Fruit fly (Drosophila melanogaster) whole organism, embryonic: ENCODE measurements around the gene Glut4EF.

Experiments
- Ada2b ChIP-seq: fragments of 200-800 bp; sonication (Bioruptor generic); IDR thresholded peaks from 2 replicates; pipeline ENCODE4 v1.3.6; 2022; ENCODE audit warnings: missing biosample characterization, missing genetic modification characterization
- Asciz ChIP-seq: fragments of 200-800 bp; sonication (Bioruptor generic); optimal IDR thresholded peaks from 2 replicates; lab custom pipeline; 2017; ENCODE audit warnings: missing biosample characterization, mild to moderate bottlenecking, missing genetic modification characterization, missing genetic modification reagents
- Atf3 ChIP-seq: fragments of 200-800 bp; sonication (Bioruptor generic); optimal IDR thresholded peaks from 3 replicates; lab custom pipeline; 2016; ENCODE audit warnings: missing biosample characterization, missing genetic modification characterization
- CG10431 ChIP-seq: fragments of 200-800 bp; sonication (Bioruptor generic); optimal IDR thresholded peaks from 3 replicates; lab custom pipeline; 2018; ENCODE audit warnings: missing biosample characterization, mild to moderate bottlenecking, missing genetic modification characterization
- CG11504 ChIP-seq: fragments of 200-800 bp; sonication (Bioruptor generic); optimal IDR thresholded peaks from 3 replicates; lab custom pipeline; 2019; ENCODE audit warnings: missing biosample characterization, mild to moderate bottlenecking, missing genetic modification characterization, moderate library complexity
- CG12391 ChIP-seq: fragments of 200-800 bp; sonication (Bioruptor generic); optimal IDR thresholded peaks from 3 replicates; lab custom pipeline; 2018; ENCODE audit warnings: missing biosample characterization, mild to moderate bottlenecking, missing genetic modification characterization, moderate library complexity
- CG15269 ChIP-seq: fragments of 200-800 bp; sonication (Bioruptor generic); optimal IDR thresholded peaks from 2 replicates; lab custom pipeline; 2018; ENCODE audit warnings: missing biosample characterization, mild to moderate bottlenecking, missing genetic modification characterization, moderate library complexity
- CG1602 ChIP-seq: fragments of 200-800 bp; sonication (Bioruptor generic); optimal IDR thresholded peaks from 3 replicates; lab custom pipeline; 2016; ENCODE audit warnings: missing biosample characterization, missing genetic modification characterization
- CG1603 ChIP-seq: fragments of 200-800 bp; sonication (Bioruptor generic); optimal IDR thresholded peaks from 2 replicates; lab custom pipeline; 2019; ENCODE audit warnings: missing biosample characterization, mild to moderate bottlenecking, missing genetic modification characterization, moderate library complexity
- CG16863 ChIP-seq: fragments of 200-800 bp; sonication (Bioruptor generic); optimal IDR thresholded peaks from 3 replicates; lab custom pipeline; 2016; ENCODE audit warnings: missing biosample characterization, missing genetic modification characterization
- CG17359 ChIP-seq: fragments of 200-800 bp; sonication (Bioruptor generic); optimal IDR thresholded peaks from 3 replicates; lab custom pipeline; 2018; ENCODE audit warnings: missing biosample characterization, mild to moderate bottlenecking, missing genetic modification characterization, moderate library complexity
- CG17385 ChIP-seq: fragments of 200-800 bp; sonication (Bioruptor generic); optimal IDR thresholded peaks from 3 replicates; lab custom pipeline; 2018; ENCODE audit warnings: missing biosample characterization, mild to moderate bottlenecking, missing genetic modification characterization
- CG30403 ChIP-seq: fragments of 200-800 bp; sonication (Bioruptor generic); optimal IDR thresholded peaks from 3 replicates; lab custom pipeline; 2016; ENCODE audit warnings: missing biosample characterization, missing genetic modification characterization
- CG3065 ChIP-seq: fragments of 200-800 bp; sonication (Bioruptor generic); optimal IDR thresholded peaks from 2 replicates; lab custom pipeline; 2016; ENCODE audit warnings: missing biosample characterization, missing genetic modification characterization
- CG32767 ChIP-seq: fragments of 200-800 bp; sonication (Bioruptor generic); IDR thresholded peaks from 2 replicates; pipeline ENCODE4 v1.3.6; 2022; ENCODE audit warnings: missing biosample characterization, missing genetic modification characterization
- CG4730 ChIP-seq: fragments of 200-800 bp; sonication (Bioruptor generic); IDR thresholded peaks from 2 replicates; pipeline ENCODE4 v1.3.6; 2022; ENCODE audit warnings: missing biosample characterization, missing genetic modification characterization
- CG8388 ChIP-seq: fragments of 200-800 bp; sonication (Bioruptor generic); optimal IDR thresholded peaks from 2 replicates; lab custom pipeline; 2019; ENCODE audit warnings: missing biosample characterization, mild to moderate bottlenecking, missing genetic modification characterization, moderate library complexity
- CG9932 ChIP-seq: fragments of 200-800 bp; sonication (Bioruptor generic); IDR thresholded peaks from 2 replicates; pipeline ENCODE4 v1.3.6; 2022; ENCODE audit warnings: missing biosample characterization, missing genetic modification characterization
- CHES-1-like ChIP-seq: fragments of 200-800 bp; sonication (Bioruptor generic); optimal IDR thresholded peaks from 2 replicates; lab custom pipeline; 2016; ENCODE audit warnings: missing biosample characterization, missing genetic modification characterization
- CTCF ChIP-seq: fragments of 200-800 bp; sonication (Bioruptor generic); optimal IDR thresholded peaks from 2 replicates; lab custom pipeline; 2017; ENCODE audit warnings: missing biosample characterization, mild to moderate bottlenecking, missing genetic modification characterization, moderate library complexity
- Chrac-16 ChIP-seq: fragments of 200-800 bp; sonication (Bioruptor generic); optimal IDR thresholded peaks from 3 replicates; lab custom pipeline; 2016; ENCODE audit warnings: missing biosample characterization, missing genetic modification characterization
- CrebB ChIP-seq: fragments of 200-800 bp; sonication (Bioruptor generic); optimal IDR thresholded peaks from 3 replicates; lab custom pipeline; 2018; ENCODE audit warnings: missing biosample characterization, mild to moderate bottlenecking, missing genetic modification characterization
- Doc3 ChIP-seq: fragments of 200-800 bp; sonication (Bioruptor generic); IDR thresholded peaks from 3 replicates; pipeline ENCODE4 v1.3.6; 2022; ENCODE audit warnings: missing biosample characterization, missing genetic modification characterization; ENCODE audit not compliant: partially characterized antibody
- Drgx ChIP-seq: fragments of 200-800 bp; sonication (Bioruptor generic); IDR thresholded peaks from 2 replicates; pipeline ENCODE4 v1.3.6; 2022; ENCODE audit warnings: missing biosample characterization, missing genetic modification characterization
- Ets65A ChIP-seq: fragments of 200-800 bp; sonication (Bioruptor generic); peaks from one replicate; lab custom pipeline; 2016; ENCODE audit warnings: missing biosample characterization, missing genetic modification characterization
- GATAe ChIP-seq: fragments of 200-800 bp; sonication (Bioruptor generic); conservative IDR thresholded peaks from 2 replicates; pipeline ENCODE4 v1.3.6; 2022; ENCODE audit warnings: missing biosample characterization, missing genetic modification characterization
- Med ChIP-seq: fragments of 200-800 bp; sonication (Bioruptor generic); peaks from one replicate; lab custom pipeline; 2016; ENCODE audit warnings: missing biosample characterization, missing genetic modification characterization, mild to moderate bottlenecking, inconsistent platforms, moderate library complexity
- Oli ChIP-seq: fragments of 200-800 bp; sonication (Bioruptor generic); optimal IDR thresholded peaks from 2 replicates; lab custom pipeline; 2018; ENCODE audit warnings: missing biosample characterization, mild to moderate bottlenecking, missing genetic modification characterization, moderate library complexity
- Sox102F ChIP-seq: fragments of 200-800 bp; sonication (Bioruptor generic); optimal IDR thresholded peaks from 2 replicates; lab custom pipeline; 2018; ENCODE audit warnings: missing biosample characterization, mild to moderate bottlenecking, missing genetic modification characterization, moderate library complexity
- Sry-δ ChIP-seq: fragments of 200-800 bp; sonication (Bioruptor generic); optimal IDR thresholded peaks from 2 replicates; lab custom pipeline; 2016; ENCODE audit warnings: missing biosample characterization, missing genetic modification characterization
- Ssrp ChIP-seq: fragments of 200-800 bp; sonication (Bioruptor generic); optimal IDR thresholded peaks from 2 replicates; lab custom pipeline; 2018; ENCODE audit warnings: missing biosample characterization, mild to moderate bottlenecking, missing genetic modification characterization, moderate library complexity
- Stat92E ChIP-seq, 3 experiments: fragments of >200 bp in 2 of 3; fragments of 200-800 bp in 1 of 3; sonication (Bioruptor generic) in 1 of 3; optimal IDR thresholded peaks; 2 replicates each; lab custom pipeline; 2017 to 2019; ENCODE audit warnings: missing biosample characterization in 3 of 3, missing genetic modification characterization in 3 of 3, mild to moderate bottlenecking in 1 of 3, moderate library complexity in 1 of 3
- bsh ChIP-seq, 2 experiments: fragments of 200-800 bp; sonication (Bioruptor generic); optimal IDR thresholded peaks; 2 replicates each; lab custom pipeline; 2017 to 2018; ENCODE audit warnings: mild to moderate bottlenecking in 2 of 2, missing biosample characterization in 2 of 2, missing genetic modification characterization in 2 of 2, moderate library complexity in 1 of 2
- dmrt99B ChIP-seq: fragments of 200-800 bp; sonication (Bioruptor generic); optimal IDR thresholded peaks from 2 replicates; lab custom pipeline; 2018; ENCODE audit warnings: missing biosample characterization, mild to moderate bottlenecking, missing genetic modification characterization, moderate library complexity
- fru ChIP-seq: fragments of >200 bp; optimal IDR thresholded peaks from 2 replicates; lab custom pipeline; 2017
- gcm ChIP-seq: fragments of 200-800 bp; sonication (Bioruptor generic); optimal IDR thresholded peaks from 2 replicates; lab custom pipeline; 2019; ENCODE audit warnings: missing biosample characterization, mild to moderate bottlenecking, missing genetic modification characterization, moderate library complexity
- gem ChIP-seq: fragments of 200-800 bp; sonication (Bioruptor generic); optimal IDR thresholded peaks from 2 replicates; lab custom pipeline; 2019; ENCODE audit warnings: missing biosample characterization, mild to moderate bottlenecking, missing genetic modification characterization, moderate library complexity
- gfzf ChIP-seq: fragments of 200-800 bp; sonication (Bioruptor generic); optimal IDR thresholded peaks from 2 replicates; lab custom pipeline; 2016; ENCODE audit warnings: missing biosample characterization, mild to moderate bottlenecking, missing genetic modification characterization, moderate library complexity
- hkb ChIP-seq, 2 experiments: fragments of 200-800 bp in 1 of 2; fragments of >200 bp in 1 of 2; sonication (Bioruptor generic) in 1 of 2; IDR thresholded peaks in 1 of 2; optimal IDR thresholded peaks in 1 of 2; 2 replicates each; pipeline versions ENCODE4 v1.3.6 to Lab custom; 2017 to 2022; ENCODE audit warnings: missing biosample characterization in 1 of 2, missing genetic modification characterization in 1 of 2
- mirr ChIP-seq: fragments of 200-800 bp; sonication (Bioruptor generic); optimal IDR thresholded peaks from 3 replicates; lab custom pipeline; 2018; ENCODE audit warnings: missing biosample characterization, mild to moderate bottlenecking, missing genetic modification characterization
- nmo ChIP-seq: fragments of 200-800 bp; sonication (Bioruptor generic); optimal IDR thresholded peaks from 2 replicates; lab custom pipeline; 2018; ENCODE audit warnings: missing biosample characterization, mild to moderate bottlenecking, missing genetic modification characterization, moderate library complexity
- pan ChIP-seq, 4 experiments: fragments of >200 bp in 3 of 4; fragments of 200-800 bp in 1 of 4; sonication (Bioruptor generic) in 1 of 4; optimal IDR thresholded peaks in 3 of 4; IDR thresholded peaks in 1 of 4; 2 replicates each; pipeline versions ENCODE4 v1.3.6 to Lab custom; 2017 to 2022; ENCODE audit warnings: missing biosample characterization in 2 of 4, missing genetic modification characterization in 2 of 4, mixed read lengths in 1 of 4
- repo ChIP-seq: fragments of 200-800 bp; sonication (Bioruptor generic); optimal IDR thresholded peaks from 2 replicates; lab custom pipeline; 2016; ENCODE audit warnings: missing biosample characterization, missing genetic modification characterization
- sens ChIP-seq: fragments of 200-800 bp; sonication (Bioruptor generic); peaks from one replicate; lab custom pipeline; 2016; ENCODE audit warnings: missing biosample characterization, missing genetic modification characterization
- sr ChIP-seq: fragments of 200-800 bp; sonication (Bioruptor generic); IDR thresholded peaks from 3 replicates; pipeline ENCODE4 v1.3.6; 2022; ENCODE audit warnings: missing biosample characterization, missing genetic modification characterization
- tio ChIP-seq: fragments of 200-800 bp; sonication (Bioruptor generic); optimal IDR thresholded peaks from 2 replicates; lab custom pipeline; 2017; ENCODE audit warnings: missing biosample characterization, missing genetic modification characterization, inconsistent platforms
- vvl ChIP-seq: fragments of 200-800 bp; sonication (Bioruptor generic); IDR thresholded peaks from 2 replicates; pipeline ENCODE4 v1.3.6; 2022; ENCODE audit warnings: missing biosample characterization, missing genetic modification characterization
- wor ChIP-seq: fragments of 200-800 bp; sonication (Bioruptor generic); IDR thresholded peaks from 2 replicates; pipeline ENCODE4 v1.3.6; 2022; ENCODE audit warnings: missing biosample characterization, missing genetic modification characterization

Glut4EF gene

dm6 chr3R:9918830-9919229 is 44.3 kb downstream of the Glut4EF start (continued):
- no peak for TF ChIP-seq Sry-δ (GFP tag; lab: Kevin White, UChicago)
- no peak for TF ChIP-seq CG1602 (GFP tag; lab: Kevin White, UChicago)
- no peak for TF ChIP-seq fru (lab: Kevin White, UChicago)
- TF ChIP-seq Ets65A (GFP tag; lab: Kevin White, UChicago): no peak
- no peak for TF ChIP-seq sens (GFP tag; lab: Kevin White, UChicago)
- TF ChIP-seq mirr (GFP tag; lab: Kevin White, UChicago): peak; percentile 23
- TF ChIP-seq CG8388 (GFP tag; lab: Kevin White, UChicago): no peak

dm6 chr3R:9924485-9924884 is 50.0 kb downstream of the Glut4EF start:
- TF ChIP-seq CG3065 (GFP tag; lab: Kevin White, UChicago) (no peak), CG11504 (tag; lab: Kevin White, UChicago) (peak; percentile 38), CG16863 (GFP tag; lab: Kevin White, UChicago) (no peak), CTCF (GFP tag; lab: Kevin White, UChicago) (no peak), CG30403 (GFP tag; lab: Kevin White, UChicago) (peak; percentile 5), Sox102F (GFP tag; lab: Kevin White, UChicago) (peak; percentile 71), Ssrp (tag; lab: Kevin White, UChicago) (peak; percentile 27), Oli (tag; lab: Kevin White, UChicago) (peak; percentile 36), gfzf (GFP tag; lab: Kevin White, UChicago) (no peak), CG12391 (tag; lab: Kevin White, UChicago) (peak; percentile 17), CG10431 (GFP tag; lab: Kevin White, UChicago) (no peak), gcm (GFP tag; lab: Kevin White, UChicago) (peak; percentile 8), vvl (GFP tag; lab: Robert Waterston, UW) (no peak; the same call in 1 of the 2 replicates), CG9932 (GFP tag; lab: Robert Waterston, UW) (no peak), Doc3 (GFP tag; lab: Robert Waterston, UW) (no peak), GATAe (GFP tag; lab: Robert Waterston, UW) (no peak), Ada2b (GFP tag; lab: Robert Waterston, UW) (0 out of 2 replicates have a peak, but pooled peaks have one; percentile 10), Atf3 (GFP tag; lab: Kevin White, UChicago) (no peak), gem (tag; lab: Kevin White, UChicago) (peak; percentile 49), Drgx (0 out of 2 replicates have a peak, but pooled peaks have one; percentile 43), Stat92E (GFP tag; optimal IDR thresholded peaks at IDR 0.05; lab: Kevin White, UChicago) (no peak), bsh (GFP tag; optimal IDR thresholded peaks at IDR 0.05; lab: Kevin White, UChicago) (peak in 1 of 2 experiments; percentile 20), repo (GFP tag; lab: Kevin White, UChicago) (no peak), hkb (optimal IDR thresholded peaks at IDR 0.05; lab: Kevin White, UChicago) (no peak), hkb (GFP tag; IDR thresholded peaks at IDR 0.05; lab: Robert Waterston, UW) (0 out of 2 replicates have a peak, but pooled peaks have one; percentile 33), CHES-1-like (GFP tag; lab: Kevin White, UChicago) (no peak), sr (GFP tag; lab: Robert Waterston, UW) (no peak), CG15269 (tag; lab: Kevin White, UChicago) (peak; percentile 14), CG1603 (peak; percentile 1), nmo (GFP tag; lab: Kevin White, UChicago) (peak; percentile 19), CG4730 (GFP tag; lab: Robert Waterston, UW) (no peak), CG32767 (GFP tag; lab: Robert Waterston, UW) (0 out of 2 replicates have a peak, but pooled peaks have one; percentile 35), pan (optimal IDR thresholded peaks at IDR 0.05; lab: Kevin White, UChicago) (no peak), pan (GFP tag; optimal IDR thresholded peaks at IDR 0.05 in 1 of 2, IDR thresholded peaks at IDR 0.05 in 1 of 2) (peak in 1 of 2 experiments; percentile 38), tio (GFP tag; lab: Kevin White, UChicago) (no peak), wor (GFP tag; lab: Robert Waterston, UW) (0 out of 2 replicates have a peak, but pooled peaks have one; percentile 17), CG17385 (peak; percentile 27), CrebB (no peak), dmrt99B (tag; lab: Kevin White, UChicago) (peak; percentile 50), CG17359 (tag; lab: Kevin White, UChicago) (peak; percentile 27), Chrac-16 (GFP tag; lab: Kevin White, UChicago) (no peak), sens (GFP tag; lab: Kevin White, UChicago) (peak; percentile 74), Med (GFP tag; lab: Kevin White, UChicago) (peak; percentile 47), Asciz (peak; percentile 1)
